Fruit fly (Drosophila melanogaster) whole organism, adult: Measurements from ENCODE around the gene Tollo.

ENCODE experiments used
- CG11617 ChIP-seq: fragments of 200-800 bp; sonication (Bioruptor generic); optimal IDR thresholded peaks from 2 replicates; lab custom pipeline; 2017; ENCODE audit warnings: mild to moderate bottlenecking, missing biosample characterization, missing genetic modification reagents, missing genetic modification characterization
- CG12768 ChIP-seq: fragments of 200-800 bp; sonication (Bioruptor generic); optimal IDR thresholded peaks from 2 replicates; lab custom pipeline; 2017; ENCODE audit warnings: missing biosample characterization, missing genetic modification characterization, mild to moderate bottlenecking, moderate library complexity, missing genetic modification reagents
- CG14711 ChIP-seq: fragments of 200-800 bp; sonication (Bioruptor generic); optimal IDR thresholded peaks from 2 replicates; lab custom pipeline; 2018; ENCODE audit warnings: missing biosample characterization, mild to moderate bottlenecking, missing genetic modification characterization, moderate library complexity
- CG1620 ChIP-seq: fragments of 200-800 bp; sonication (Bioruptor generic); optimal IDR thresholded peaks from 2 replicates; lab custom pipeline; 2016; ENCODE audit warnings: missing biosample characterization, missing genetic modification characterization
- CG33017 ChIP-seq: fragments of 200-800 bp; sonication (Bioruptor generic); optimal IDR thresholded peaks from 2 replicates; lab custom pipeline; 2018; ENCODE audit warnings: missing biosample characterization, mild to moderate bottlenecking, missing genetic modification characterization, moderate library complexity
- CG5204 ChIP-seq: fragments of 200-800 bp; sonication (Bioruptor generic); optimal IDR thresholded peaks from 2 replicates; lab custom pipeline; 2016; ENCODE audit warnings: missing biosample characterization, missing genetic modification characterization
- CG7045 ChIP-seq: fragments of 200-800 bp; sonication (Bioruptor generic); optimal IDR thresholded peaks from 2 replicates; lab custom pipeline; 2017; ENCODE audit warnings: missing biosample characterization, mild to moderate bottlenecking, missing genetic modification characterization
- CG7101 ChIP-seq: fragments of 200-800 bp; sonication (Bioruptor generic); optimal IDR thresholded peaks from 2 replicates; lab custom pipeline; 2018; ENCODE audit warnings: missing biosample characterization, mild to moderate bottlenecking, missing genetic modification characterization, moderate library complexity
- Clk ChIP-seq: fragments of 200-800 bp; sonication (Bioruptor generic); optimal IDR thresholded peaks from 2 replicates; lab custom pipeline; 2017; ENCODE audit warnings: missing biosample characterization, missing genetic modification characterization
- Crg-1 ChIP-seq: fragments of 200-800 bp; sonication (Bioruptor generic); optimal IDR thresholded peaks from 2 replicates; lab custom pipeline; 2016; ENCODE audit warnings: missing biosample characterization, missing genetic modification characterization
- Hr96 ChIP-seq: fragments of 200-800 bp; sonication (Bioruptor generic); optimal IDR thresholded peaks from 2 replicates; lab custom pipeline; 2016; ENCODE audit warnings: missing biosample characterization, missing genetic modification characterization
- bab1 ChIP-seq: fragments of 200-800 bp; sonication (Bioruptor generic); optimal IDR thresholded peaks from 3 replicates; lab custom pipeline; 2019; ENCODE audit warnings: missing biosample characterization, mild to moderate bottlenecking, missing genetic modification characterization, moderate library complexity
- cic ChIP-seq: fragments of 200-800 bp; sonication (Bioruptor generic); optimal IDR thresholded peaks from 2 replicates; lab custom pipeline; 2017; ENCODE audit warnings: missing biosample characterization, mild to moderate bottlenecking, missing genetic modification characterization, moderate library complexity
- cnc ChIP-seq, 2 experiments: fragments of >200 bp; optimal IDR thresholded peaks; 2 replicates each; lab custom pipeline; 2017
- kay ChIP-seq: fragments of 200-800 bp; sonication (Bioruptor generic); peaks from one replicate; lab custom pipeline; 2016; ENCODE audit warnings: missing biosample characterization, missing genetic modification characterization, borderline replicate concordance
- toe ChIP-seq: fragments of 200-800 bp; sonication (Bioruptor generic); optimal IDR thresholded peaks from 2 replicates; lab custom pipeline; 2016; ENCODE audit warnings: missing biosample characterization, missing genetic modification characterization

The Tollo gene

DNA sequence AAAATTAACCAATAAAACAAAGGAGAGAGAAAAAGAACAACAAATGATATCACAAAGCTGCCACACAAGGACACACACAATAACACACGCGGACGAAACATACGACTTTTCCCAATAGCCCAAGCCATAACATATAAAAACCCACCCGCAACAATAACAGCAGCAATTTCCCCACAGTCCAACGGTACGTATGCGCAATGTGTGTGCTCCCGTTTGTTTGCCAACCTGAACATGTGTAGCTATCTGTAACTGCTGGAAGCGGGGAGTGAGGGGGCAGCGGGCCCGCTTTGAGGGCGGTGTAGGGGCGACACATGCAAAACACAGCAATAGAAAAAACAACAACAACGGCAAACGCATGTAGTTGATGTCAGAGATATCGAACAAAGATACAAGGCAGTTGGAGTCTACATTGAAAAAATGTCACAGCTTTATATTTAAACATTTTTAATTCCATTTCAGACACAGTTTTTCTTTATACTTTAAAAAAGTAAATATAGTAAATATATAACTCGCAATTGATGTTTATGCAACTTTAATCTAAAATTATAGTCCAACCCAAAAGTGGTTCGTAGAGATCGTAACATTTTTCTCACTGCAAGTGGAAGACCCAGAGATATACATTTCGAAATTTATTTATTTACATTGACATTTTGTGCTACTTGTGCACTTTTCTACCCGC lies 33.4 kb downstream of the Tollo start:
- TF ChIP-seq CG12768 (GFP tag; lab: Kevin White, UChicago), result no peak
- no peak for TF ChIP-seq kay (GFP tag; lab: Kevin White, UChicago)
- no peak for TF ChIP-seq CG7045
- TF ChIP-seq CG14711 (tag; lab: Kevin White, UChicago), result no peak
- no peak for TF ChIP-seq Clk (GFP tag; lab: Kevin White, UChicago)

DNA sequence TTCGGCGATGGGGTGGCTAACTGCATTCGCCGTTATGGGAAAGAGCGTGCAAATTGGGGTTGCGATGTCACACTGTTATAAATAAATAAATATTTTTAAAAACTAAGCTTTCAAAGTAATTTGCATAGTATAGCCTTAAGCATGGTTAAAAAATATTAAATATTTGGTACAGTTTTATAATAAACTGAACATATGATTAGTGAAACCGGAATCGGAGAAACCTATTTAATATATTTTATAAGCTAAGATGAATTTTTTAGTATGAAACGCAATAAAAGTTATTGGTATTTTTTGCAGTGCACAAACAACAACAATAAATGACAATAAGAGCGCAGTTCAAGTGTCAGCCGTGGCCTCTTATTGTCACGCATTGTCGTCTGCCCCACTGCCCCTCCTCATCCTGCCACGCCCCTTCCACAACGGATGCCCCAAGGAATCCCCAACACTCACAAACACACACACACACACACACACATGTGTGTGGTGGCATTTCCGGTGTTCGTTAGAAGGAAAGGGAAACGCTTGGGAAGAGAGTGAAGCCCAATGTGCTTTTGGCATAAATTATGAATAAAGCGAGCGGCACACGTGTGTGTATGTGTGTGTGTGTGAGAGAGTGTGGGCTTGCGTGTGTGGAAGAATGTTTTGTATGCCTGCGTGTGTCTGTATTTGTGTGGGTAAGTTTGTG lies 40.2 kb downstream of the Tollo start:
- TF ChIP-seq CG7101 (tag; lab: Kevin White, UChicago) (no peak), CG1620 (GFP tag; lab: Kevin White, UChicago) (no peak), bab1 (GFP tag; lab: Kevin White, UChicago) (no peak), CG5204 (GFP tag; lab: Kevin White, UChicago) (no peak), CG33017 (no peak), Crg-1 (GFP tag; lab: Kevin White, UChicago) (no peak)

DNA sequence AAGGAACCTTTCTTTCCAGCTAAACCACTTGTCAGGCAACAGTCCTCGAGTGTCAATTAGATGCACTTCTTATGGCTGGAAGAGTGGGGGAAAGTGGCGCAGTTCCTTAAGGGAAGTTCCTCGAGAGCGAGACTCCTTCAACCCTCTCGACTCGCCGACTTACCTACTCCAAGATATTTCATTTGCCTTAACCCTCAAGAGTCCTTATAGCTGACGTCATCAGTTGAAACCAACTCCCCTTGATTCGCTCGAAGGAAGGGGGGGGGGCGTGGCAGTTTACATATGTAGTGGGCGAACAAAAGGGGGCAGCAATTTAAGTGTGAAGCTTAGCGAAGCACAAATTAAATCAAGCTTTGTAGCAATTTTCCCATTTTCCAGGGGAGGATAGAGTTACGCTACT lies 45.6 kb downstream of the Tollo start:
- TF ChIP-seq cnc (optimal IDR thresholded peaks at IDR 0.05; lab: Kevin White, UChicago), result no peak
- TF ChIP-seq Hr96 (GFP tag; lab: Kevin White, UChicago), result no peak
- no peak for TF ChIP-seq Clk (GFP tag; lab: Kevin White, UChicago)

DNA sequence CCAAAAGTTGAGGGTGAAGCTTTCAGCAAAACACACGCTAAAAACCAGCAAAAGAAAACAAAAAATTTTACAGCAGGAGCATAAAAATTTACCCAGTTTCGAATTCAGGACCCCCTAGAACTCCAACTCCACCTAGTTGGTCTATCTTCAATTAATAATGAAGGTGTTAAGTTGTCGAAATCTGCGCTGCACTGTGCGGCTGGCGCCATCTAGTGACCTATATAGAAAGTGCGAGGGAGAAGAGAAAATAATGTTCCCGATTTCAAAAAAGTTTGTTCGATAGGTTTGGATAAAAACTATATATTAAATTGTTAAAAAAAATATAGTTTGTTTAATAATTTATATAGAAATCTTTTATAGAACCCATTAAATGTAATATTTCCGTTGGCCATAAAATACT lies 51.5 kb downstream of the Tollo start:
- TF ChIP-seq CG1620 (GFP tag; lab: Kevin White, UChicago) (no peak), Hr96 (GFP tag; lab: Kevin White, UChicago) (no peak), CG7045 (no peak)

DNA sequence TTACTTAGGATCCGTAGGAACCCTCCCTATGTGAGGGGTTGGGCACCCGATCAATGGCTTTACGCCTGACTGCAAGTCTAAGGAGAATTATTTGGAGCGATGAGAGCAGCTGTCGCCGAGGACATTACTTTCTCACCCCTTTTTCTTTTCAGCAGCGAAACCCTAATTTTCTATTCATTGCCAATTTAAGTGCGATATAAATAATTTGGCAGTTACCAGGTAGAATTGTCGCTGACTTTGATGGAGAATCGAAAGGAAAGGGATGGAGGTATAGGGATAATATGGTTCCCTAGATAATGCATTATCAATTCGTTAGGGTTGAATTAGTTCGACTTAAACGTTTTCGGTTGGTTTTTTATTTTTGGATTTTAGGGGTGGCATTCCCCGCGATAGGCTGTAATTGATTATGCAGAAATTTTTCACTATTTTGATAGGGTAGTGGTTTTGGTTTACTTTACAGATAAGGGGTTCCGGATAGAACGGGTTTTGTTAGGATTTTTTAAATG lies 53.9 kb downstream of the Tollo start:
- TF ChIP-seq cnc (optimal IDR thresholded peaks at IDR 0.05; lab: Kevin White, UChicago) (no peak), cic (GFP tag; lab: Kevin White, UChicago) (no peak), toe (GFP tag; lab: Kevin White, UChicago) (no peak), CG11617 (GFP tag; lab: Kevin White, UChicago) (no peak), CG7101 (tag; lab: Kevin White, UChicago) (no peak), kay (GFP tag; lab: Kevin White, UChicago) (no peak)
